Fruit fly (Drosophila melanogaster) whole organism, embryonic: ENCODE data around the gene Dsp1.

Experiments used
- CG10321 ChIP-seq: fragments of 200-800 bp; sonication (Bioruptor generic); IDR thresholded peaks from 2 replicates; pipeline ENCODE4 v1.3.6; 2022; ENCODE audit warnings: missing biosample characterization, missing genetic modification characterization
- CG10431 ChIP-seq: fragments of 200-800 bp; sonication (Bioruptor generic); optimal IDR thresholded peaks from 3 replicates; lab custom pipeline; 2018; ENCODE audit warnings: missing biosample characterization, mild to moderate bottlenecking, missing genetic modification characterization
- CG11085 ChIP-seq: fragments of 200-800 bp; sonication (Bioruptor generic); IDR thresholded peaks from 2 replicates; pipeline ENCODE4 v1.3.6; 2022; ENCODE audit warnings: missing biosample characterization, missing genetic modification characterization
- CG15073 ChIP-seq: fragments of 200-800 bp; sonication (Bioruptor generic); optimal IDR thresholded peaks from 2 replicates; lab custom pipeline; 2016; ENCODE audit warnings: missing biosample characterization, missing genetic modification characterization
- CG15514 ChIP-seq: fragments of 200-800 bp; sonication (Bioruptor generic); optimal IDR thresholded peaks from 3 replicates; lab custom pipeline; 2017; ENCODE audit warnings: missing biosample characterization, missing genetic modification characterization, mild to moderate bottlenecking, moderate library complexity, missing genetic modification reagents
- CG17186 ChIP-seq: fragments of 200-800 bp; sonication (Bioruptor generic); optimal IDR thresholded peaks from 3 replicates; lab custom pipeline; 2017; ENCODE audit warnings: missing biosample characterization, missing genetic modification reagents, missing genetic modification characterization
- CG17612 ChIP-seq: fragments of 200-800 bp; sonication (Bioruptor generic); IDR thresholded peaks from 2 replicates; pipeline ENCODE4 v1.3.6; 2022; ENCODE audit warnings: missing biosample characterization, missing genetic modification characterization
- CG2202 ChIP-seq: fragments of 200-800 bp; sonication (Bioruptor generic); optimal IDR thresholded peaks from 2 replicates; lab custom pipeline; 2018; ENCODE audit warnings: missing biosample characterization, mild to moderate bottlenecking, missing genetic modification characterization
- CG31224 ChIP-seq: fragments of 200-800 bp; sonication (Bioruptor generic); IDR thresholded peaks from 2 replicates; pipeline ENCODE4 v1.3.6; 2022; ENCODE audit warnings: missing biosample characterization, missing genetic modification characterization
- CG32767 ChIP-seq: fragments of 200-800 bp; sonication (Bioruptor generic); IDR thresholded peaks from 2 replicates; pipeline ENCODE4 v1.3.6; 2022; ENCODE audit warnings: missing biosample characterization, missing genetic modification characterization
- CG33213 ChIP-seq: fragments of 200-800 bp; sonication (Bioruptor generic); optimal IDR thresholded peaks from 3 replicates; lab custom pipeline; 2016; ENCODE audit warnings: missing biosample characterization, missing genetic modification characterization
- CG34422 ChIP-seq: fragments of 200-800 bp; sonication (Bioruptor generic); IDR thresholded peaks from 3 replicates; pipeline ENCODE4 v1.3.6; 2022; ENCODE audit warnings: missing biosample characterization, missing genetic modification characterization
- CG4360 ChIP-seq: fragments of 200-800 bp; sonication (Bioruptor generic); IDR thresholded peaks from 2 replicates; pipeline ENCODE4 v1.3.6; 2022; ENCODE audit warnings: missing biosample characterization, missing genetic modification characterization
- CG4730 ChIP-seq: fragments of 200-800 bp; sonication (Bioruptor generic); IDR thresholded peaks from 2 replicates; pipeline ENCODE4 v1.3.6; 2022; ENCODE audit warnings: missing biosample characterization, missing genetic modification characterization
- CG5180 ChIP-seq: fragments of 200-800 bp; sonication (Bioruptor generic); optimal IDR thresholded peaks from 3 replicates; lab custom pipeline; 2017; ENCODE audit warnings: missing biosample characterization, missing genetic modification characterization, mild to moderate bottlenecking, moderate library complexity, missing genetic modification reagents
- CG7271 ChIP-seq: fragments of 200-800 bp; sonication (Bioruptor generic); optimal IDR thresholded peaks from 2 replicates; lab custom pipeline; 2018; ENCODE audit warnings: missing biosample characterization, mild to moderate bottlenecking, missing genetic modification characterization, moderate library complexity
- CG7556 ChIP-seq: fragments of 200-800 bp; sonication (Bioruptor generic); optimal IDR thresholded peaks from 2 replicates; lab custom pipeline; 2017; ENCODE audit warnings: missing biosample characterization, mild to moderate bottlenecking, missing genetic modification characterization
- CG9215 ChIP-seq: fragments of 200-800 bp; sonication (Bioruptor generic); IDR thresholded peaks from 2 replicates; pipeline ENCODE4 v1.3.6; 2022; ENCODE audit warnings: missing biosample characterization, missing genetic modification characterization
- CG9437 ChIP-seq: fragments of 200-800 bp; sonication (Bioruptor generic); optimal IDR thresholded peaks from 2 replicates; lab custom pipeline; 2018; ENCODE audit warnings: missing biosample characterization, mild to moderate bottlenecking, missing genetic modification characterization
- Eip74EF ChIP-seq, 2 experiments: fragments of 200-800 bp in 1 of 2; fragments of >200 bp in 1 of 2; sonication (Bioruptor generic) in 1 of 2; optimal IDR thresholded peaks; 2 replicates each; lab custom pipeline; 2017 to 2019; ENCODE audit warnings: missing biosample characterization in 2 of 2, missing genetic modification characterization in 2 of 2, mild to moderate bottlenecking in 1 of 2, moderate library complexity in 1 of 2
- HLHmδ ChIP-seq: fragments of 200-800 bp; sonication (Bioruptor generic); optimal IDR thresholded peaks from 2 replicates; lab custom pipeline; 2018; ENCODE audit warnings: missing biosample characterization, mild to moderate bottlenecking, missing genetic modification characterization, moderate library complexity
- Hr39 ChIP-seq: fragments of >200 bp; optimal IDR thresholded peaks from 2 replicates; lab custom pipeline; 2017
- Neu2 ChIP-seq: fragments of 200-800 bp; sonication (Bioruptor generic); optimal IDR thresholded peaks from 3 replicates; lab custom pipeline; 2016; ENCODE audit warnings: missing biosample characterization, missing genetic modification characterization, borderline replicate concordance
- Optix ChIP-seq: fragments of 200-800 bp; sonication (Bioruptor generic); IDR thresholded peaks from 3 replicates; pipeline ENCODE4 v1.3.6; 2022; ENCODE audit warnings: missing biosample characterization, missing genetic modification characterization
- Pdp1 ChIP-seq, 2 experiments: fragments of 200-800 bp; sonication (Bioruptor generic); optimal IDR thresholded peaks; 3 replicates each; lab custom pipeline; 2016; ENCODE audit warnings: missing biosample characterization in 2 of 2, missing genetic modification characterization in 2 of 2, mild to moderate bottlenecking in 1 of 2, moderate library complexity in 1 of 2
- Rx ChIP-seq: fragments of 200-800 bp; sonication (Bioruptor generic); IDR thresholded peaks from 2 replicates; pipeline ENCODE4 v1.3.6; 2022; ENCODE audit warnings: missing biosample characterization, missing genetic modification characterization
- Sry-δ ChIP-seq: fragments of 200-800 bp; sonication (Bioruptor generic); optimal IDR thresholded peaks from 2 replicates; lab custom pipeline; 2016; ENCODE audit warnings: missing biosample characterization, missing genetic modification characterization
- Taf1 ChIP-seq: fragments of 200-800 bp; sonication (Bioruptor generic); IDR thresholded peaks from 2 replicates; pipeline ENCODE4 v1.3.6; 2022; ENCODE audit warnings: missing biosample characterization, missing genetic modification characterization
- Tbp ChIP-seq: fragments of >200 bp; optimal IDR thresholded peaks from 2 replicates; lab custom pipeline; 2018; ENCODE audit warnings: missing biosample characterization, missing genetic modification characterization
- Vsx1 ChIP-seq: fragments of 200-800 bp; sonication (Bioruptor generic); optimal IDR thresholded peaks from 2 replicates; lab custom pipeline; 2017; ENCODE audit warnings: missing biosample characterization, mild to moderate bottlenecking, missing genetic modification characterization, missing genetic modification reagents
- ap ChIP-seq: fragments of 200-800 bp; sonication (Bioruptor generic); IDR thresholded peaks from 2 replicates; pipeline ENCODE4 v1.3.6; 2022; ENCODE audit warnings: missing biosample characterization, missing genetic modification characterization
- bbx ChIP-seq: fragments of 200-800 bp; sonication (Bioruptor generic); IDR thresholded peaks from 2 replicates; pipeline ENCODE4 v1.3.6; 2022; ENCODE audit warnings: missing biosample characterization, missing genetic modification characterization; ENCODE audit not compliant: partially characterized antibody
- chif ChIP-seq, 2 experiments: fragments of 200-800 bp; sonication (Bioruptor generic); optimal IDR thresholded peaks; 3 replicates each; lab custom pipeline; 2016; ENCODE audit warnings: missing biosample characterization in 2 of 2, missing genetic modification characterization in 2 of 2
- crp ChIP-seq, 2 experiments: fragments of 200-800 bp; sonication (Bioruptor generic); optimal IDR thresholded peaks; 2 replicates in 1 of 2; 3 replicates in 1 of 2; lab custom pipeline; 2017; ENCODE audit warnings: missing biosample characterization in 2 of 2, missing genetic modification characterization in 2 of 2, mild to moderate bottlenecking in 1 of 2, moderate library complexity in 1 of 2
- dmrt11E ChIP-seq: fragments of 200-800 bp; sonication (Bioruptor generic); optimal IDR thresholded peaks from 3 replicates; lab custom pipeline; 2018; ENCODE audit warnings: missing biosample characterization, mild to moderate bottlenecking, missing genetic modification characterization, moderate library complexity
- gce ChIP-seq: fragments of 200-800 bp; sonication (Bioruptor generic); IDR thresholded peaks from 3 replicates; pipeline ENCODE4 v1.3.6; 2022; ENCODE audit warnings: missing biosample characterization, missing genetic modification characterization
- gcm2 ChIP-seq: fragments of 200-800 bp; sonication (Bioruptor generic); optimal IDR thresholded peaks from 2 replicates; lab custom pipeline; 2016; ENCODE audit warnings: missing biosample characterization, missing genetic modification characterization
- hb ChIP-seq: fragments of 200-800 bp; sonication (Bioruptor generic); IDR thresholded peaks from 3 replicates; pipeline ENCODE4 v1.3.6; 2022; ENCODE audit warnings: missing biosample characterization, missing genetic modification characterization; ENCODE audit not compliant: partially characterized antibody
- inv ChIP-seq: fragments of 200-800 bp; sonication (Bioruptor generic); IDR thresholded peaks from 2 replicates; pipeline ENCODE4 v1.3.6; 2022; ENCODE audit warnings: missing biosample characterization, missing genetic modification characterization; ENCODE audit not compliant: partially characterized antibody
- kni ChIP-seq: fragments of 200-800 bp; sonication (Bioruptor generic); optimal IDR thresholded peaks from 3 replicates; lab custom pipeline; 2017; ENCODE audit warnings: mild to moderate bottlenecking, missing biosample characterization, missing genetic modification reagents, missing genetic modification characterization
- nau ChIP-seq: fragments of 200-800 bp; sonication (Bioruptor generic); optimal IDR thresholded peaks from 3 replicates; lab custom pipeline; 2017; ENCODE audit warnings: missing biosample characterization, mild to moderate bottlenecking, missing genetic modification characterization, missing genetic modification reagents
- nerfin-1 ChIP-seq: fragments of 200-800 bp; sonication (Bioruptor generic); optimal IDR thresholded peaks from 3 replicates; lab custom pipeline; 2019; ENCODE audit warnings: missing biosample characterization, mild to moderate bottlenecking, missing genetic modification characterization, moderate library complexity
- otp ChIP-seq: fragments of 200-800 bp; sonication (Bioruptor generic); IDR thresholded peaks from 3 replicates; pipeline ENCODE4, ENCODE4 v1.3.6; 2022; ENCODE audit warnings: missing biosample characterization, missing genetic modification characterization
- sc ChIP-seq, 3 experiments: fragments of >200 bp in 2 of 3; fragments of 200-800 bp in 1 of 3; sonication (Bioruptor generic) in 1 of 3; optimal IDR thresholded peaks; 2 replicates in 2 of 3; 3 replicates in 1 of 3; lab custom pipeline; 2017; ENCODE audit warnings: mild to moderate bottlenecking in 1 of 3, missing biosample characterization in 1 of 3, missing genetic modification characterization in 1 of 3, missing genetic modification reagents in 1 of 3
- sim ChIP-seq: fragments of 200-800 bp; sonication (Bioruptor generic); IDR thresholded peaks from 2 replicates; pipeline ENCODE4 v1.3.6; 2022; ENCODE audit warnings: missing biosample characterization, missing genetic modification characterization
- sna ChIP-seq: fragments of 200-800 bp; sonication (Bioruptor generic); IDR thresholded peaks from 2 replicates; pipeline ENCODE4 v1.3.6; 2022; ENCODE audit warnings: missing biosample characterization, missing genetic modification characterization; ENCODE audit not compliant: partially characterized antibody
- sqz ChIP-seq: fragments of 200-800 bp; sonication (Bioruptor generic); optimal IDR thresholded peaks from 3 replicates; lab custom pipeline; 2018; ENCODE audit warnings: missing biosample characterization, mild to moderate bottlenecking, missing genetic modification characterization
- unc-4 ChIP-seq: fragments of 200-800 bp; sonication (Bioruptor generic); IDR thresholded peaks from 2 replicates; pipeline ENCODE4 v1.3.6; 2022; ENCODE audit warnings: missing biosample characterization, missing genetic modification characterization; ENCODE audit not compliant: partially characterized antibody
- vnd ChIP-seq: fragments of 200-800 bp; sonication (Bioruptor generic); IDR thresholded peaks from 3 replicates; pipeline ENCODE4 v1.3.6; 2022; ENCODE audit warnings: missing biosample characterization, missing genetic modification characterization; ENCODE audit not compliant: partially characterized antibody

Gene Dsp1

dm6 chrX:16288492-16288964 lies 44.9 kb upstream of the Dsp1 start, which contains the start of the genes CG32576 and caz (continued):
- TF ChIP-seq CG4730 (GFP tag; lab: Robert Waterston, UW) (no peak), nerfin-1 (tag; lab: Kevin White, UChicago) (peak; percentile 35), CG9437 (GFP tag; lab: Kevin White, UChicago) (no peak), CG33213 (no peak), CG10321 (GFP tag; lab: Robert Waterston, UW) (no peak), Sry-δ (GFP tag; lab: Kevin White, UChicago) (peak; percentile 81), CG31224 (GFP tag; lab: Robert Waterston, UW) (no peak), CG15514 (GFP tag; lab: Kevin White, UChicago) (peak; percentile 73), Rx (GFP tag; lab: Robert Waterston, UW) (no peak), Hr39 (lab: Kevin White, UChicago) (no peak), CG7271 (tag; lab: Kevin White, UChicago) (no peak), unc-4 (GFP tag; lab: Robert Waterston, UW) (peak; percentile 73), sna (peak; percentile 56; the same call in 1 of the 2 replicates), HLHmδ (no peak), gce (no peak), Vsx1 (no peak), CG4360 (GFP tag; lab: Robert Waterston, UW) (no peak), Pdp1 (GFP tag; optimal IDR thresholded peaks at IDR 0.05; lab: Kevin White, UChicago) (peak in 1 of 2 experiments; percentile 12), otp (GFP tag; lab: Robert Waterston, UW) (no peak), Taf1 (GFP tag; lab: Robert Waterston, UW) (0 out of 2 replicates have a peak, but pooled peaks have one; percentile 42), CG2202 (tag; lab: Kevin White, UChicago) (peak; percentile 5), dmrt11E (tag; lab: Kevin White, UChicago) (peak; percentile 14), CG9215 (GFP tag; lab: Robert Waterston, UW) (no peak), sim (GFP tag; lab: Robert Waterston, UW) (no peak), ap (no peak), chif (GFP tag; optimal IDR thresholded peaks at IDR 0.05; lab: Kevin White, UChicago) (peak in 1 of 2 experiments; percentile 16), CG34422 (GFP tag; lab: Robert Waterston, UW) (0 out of 3 replicates have a peak, but pooled peaks have one; percentile 9), sc (optimal IDR thresholded peaks at IDR 0.05; lab: Kevin White, UChicago) (no peak), sc (GFP tag; optimal IDR thresholded peaks at IDR 0.05; lab: Kevin White, UChicago) (no peak), CG5180 (no peak), kni (GFP tag; lab: Kevin White, UChicago) (no peak), CG32767 (GFP tag; lab: Robert Waterston, UW) (0 out of 2 replicates have a peak, but pooled peaks have one; percentile 20), crp (GFP tag; optimal IDR thresholded peaks at IDR 0.05; lab: Kevin White, UChicago) (peak; percentile 2 to 88), CG17186 (peak; percentile 13), CG10431 (GFP tag; lab: Kevin White, UChicago) (no peak), inv (GFP tag; lab: Robert Waterston, UW) (peak; percentile 67; the same call in 1 of the 2 replicates), CG15073 (GFP tag; lab: Kevin White, UChicago) (no peak), Neu2 (GFP tag; lab: Kevin White, UChicago) (no peak), Tbp (GFP tag; lab: Kevin White, UChicago) (no peak), CG11085 (GFP tag; lab: Robert Waterston, UW) (no peak), CG7556 (GFP tag; lab: Kevin White, UChicago) (peak; percentile 32), sqz (GFP tag; lab: Kevin White, UChicago) (no peak), gcm2 (no peak), Optix (GFP tag; lab: Robert Waterston, UW) (no peak), vnd (peak; percentile 56; the same call in 2 of the 3 replicates), hb (GFP tag; lab: Robert Waterston, UW) (no peak), CG17612 (GFP tag; lab: Robert Waterston, UW) (no peak), bbx (GFP tag; lab: Robert Waterston, UW) (0 out of 2 replicates have a peak, but pooled peaks have one; percentile 47), nau (GFP tag; lab: Kevin White, UChicago) (no peak), Eip74EF (GFP tag; optimal IDR thresholded peaks at IDR 0.05; lab: Kevin White, UChicago) (no peak)
